Worm (Caenorhabditis elegans): ENCODE results near the gene nhl-1.

DNA sequence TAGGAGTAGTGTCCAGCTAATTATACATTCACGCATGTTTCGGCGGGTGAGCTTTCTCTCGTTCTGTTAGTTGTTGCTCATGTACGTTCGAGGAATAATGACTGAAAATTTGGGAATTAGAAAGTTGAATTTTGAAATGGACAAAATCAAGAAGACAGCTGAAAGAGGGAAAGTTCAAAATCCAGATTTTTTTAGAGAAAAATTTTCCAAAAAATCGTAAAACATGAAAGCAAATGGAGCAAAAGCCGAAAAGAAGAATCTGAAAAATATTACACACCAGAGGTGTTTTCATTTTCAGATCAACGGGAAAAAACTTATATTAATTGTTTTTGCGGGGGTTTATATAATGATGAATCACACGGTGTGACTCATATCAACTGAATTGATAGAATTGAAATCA, 19.0 kb upstream of the nhl-1 start, which contains the start of gene ina-1:
- TF ChIP-seq ama-1 (optimal IDR thresholded peaks at IDR 0.05) (no peak), flt-1 (GFP tag; IDR thresholded peaks at IDR 0.05) (no peak), tra-4 (tag; optimal IDR thresholded peaks at IDR 0.05) (no peak), pes-1 (GFP tag; IDR thresholded peaks at IDR 0.05) (no peak), ets-7 (tag; optimal IDR thresholded peaks at IDR 0.05) (no peak), B0310.2 (tag; optimal IDR thresholded peaks at IDR 0.05) (no peak), sea-1 (GFP tag; conservative IDR thresholded peaks at IDR 0.05) (no peak), aly-1 (tag; optimal IDR thresholded peaks at IDR 0.05) (no peak), hmg-4 (GFP tag; optimal IDR thresholded peaks at IDR 0.05) (no peak), F13C5.2 (tag; optimal IDR thresholded peaks at IDR 0.05) (no peak), tbx-37 (GFP tag; conservative IDR thresholded peaks at IDR 0.05) (no peak), scrt-1 (GFP tag; IDR thresholded peaks at IDR 0.05) (no peak), tbx-11 (GFP tag; IDR thresholded peaks at IDR 0.05) (no peak), hmbx-1 (tag; optimal IDR thresholded peaks at IDR 0.05) (no peak)

Data from whole organism, early embryonic.